Worm (Caenorhabditis elegans) whole organism, L2 larva: ENCODE data around the gene F08F8.9.
A peak's percentile ranks its signal among the peaks of the same experiment; 100 is the strongest.

Experiments
- F13H6.1 ChIP-seq: sonication (generic microtip); optimal IDR thresholded peaks from 2 replicates; lab custom pipeline; 2016; ENCODE audit warnings: missing genetic modification characterization, missing compliant biosample characterization
- R02D3.7 ChIP-seq: fragments of 150-350 bp; optimal IDR thresholded peaks from 2 replicates; lab custom pipeline; 2014; ENCODE audit warnings: missing biosample characterization, missing genetic modification characterization
- Y55F3AM.14 ChIP-seq: fragments of 200-800 bp; sonication (Bioruptor generic); optimal IDR thresholded peaks from 2 replicates; lab custom pipeline; 2018; ENCODE audit warnings: mild to moderate bottlenecking, missing genetic modification characterization, missing compliant biosample characterization
- ZK546.5 ChIP-seq: sonication (generic microtip); optimal IDR thresholded peaks from 2 replicates; lab custom pipeline; 2017; ENCODE audit warnings: missing biosample characterization, missing genetic modification characterization
- alr-1 ChIP-seq: fragments of 150-350 bp; optimal IDR thresholded peaks from 2 replicates; lab custom pipeline; 2014; ENCODE audit warnings: missing biosample characterization, missing genetic modification characterization
- ama-1 ChIP-seq: fragments of 150-350 bp; optimal IDR thresholded peaks from 2 replicates; lab custom pipeline; 2018; ENCODE audit warnings: inconsistent platforms
- blmp-1 ChIP-seq: sonication (generic microtip); optimal IDR thresholded peaks from 2 replicates; lab custom pipeline; 2017; ENCODE audit warnings: missing genetic modification characterization, mild to moderate bottlenecking, missing compliant biosample characterization, antibody characterized with exemption, moderate library complexity; ENCODE audit not compliant: insufficient read depth
- ceh-16 ChIP-seq: fragments of 150-350 bp; optimal IDR thresholded peaks from 2 replicates; lab custom pipeline; 2014; ENCODE audit warnings: missing biosample characterization, missing genetic modification characterization
- ceh-82 ChIP-seq: fragments of 150-350 bp; optimal IDR thresholded peaks from 2 replicates; lab custom pipeline; 2014; ENCODE audit warnings: missing biosample characterization, missing genetic modification characterization
- crh-2 ChIP-seq: sonication (generic microtip); optimal IDR thresholded peaks from 2 replicates; lab custom pipeline; 2017; ENCODE audit warnings: missing biosample characterization, missing genetic modification characterization
- egl-27 ChIP-seq: sonication (generic microtip); optimal IDR thresholded peaks from 3 replicates; lab custom pipeline; 2017; ENCODE audit warnings: missing biosample characterization, missing genetic modification reagents, missing genetic modification characterization
- elt-1 ChIP-seq: fragments of 150-350 bp; optimal IDR thresholded peaks from 2 replicates; lab custom pipeline; 2014; ENCODE audit warnings: missing biosample characterization, missing genetic modification characterization
- elt-3 ChIP-seq: sonication (generic microtip); optimal IDR thresholded peaks from 2 replicates; lab custom pipeline; 2017; ENCODE audit warnings: missing biosample characterization, missing genetic modification characterization
- fos-1 ChIP-seq: fragments of 150-350 bp; optimal IDR thresholded peaks from 2 replicates; lab custom pipeline; 2014; ENCODE audit warnings: missing biosample characterization, missing genetic modification characterization
- gmeb-1 ChIP-seq: fragments of 150-350 bp; optimal IDR thresholded peaks from 2 replicates; lab custom pipeline; 2014; ENCODE audit warnings: missing biosample characterization, missing genetic modification characterization
- lin-13 ChIP-seq: fragments of 150-350 bp; optimal IDR thresholded peaks from 2 replicates; lab custom pipeline; 2014; ENCODE audit warnings: missing biosample characterization, missing genetic modification reagents, missing genetic modification characterization
- lin-39 ChIP-seq: fragments of 150-350 bp; optimal IDR thresholded peaks from 2 replicates; lab custom pipeline; 2014; ENCODE audit warnings: missing biosample characterization, missing genetic modification reagents, missing genetic modification characterization
- lsy-2 ChIP-seq, 2 experiments: fragments of 150-350 bp in 1 of 2; sonication (generic microtip) in 1 of 2; optimal IDR thresholded peaks; 2 replicates each; lab custom pipeline; 2014 to 2017; ENCODE audit warnings: missing biosample characterization in 2 of 2, missing genetic modification characterization in 2 of 2
- mab-5 ChIP-seq: fragments of 150-350 bp; optimal IDR thresholded peaks from 2 replicates; lab custom pipeline; 2014; ENCODE audit warnings: missing biosample characterization, missing genetic modification characterization
- mbf-1 ChIP-seq: sonication (generic microtip); optimal IDR thresholded peaks from 2 replicates; lab custom pipeline; 2017; ENCODE audit warnings: missing biosample characterization, missing genetic modification characterization
- mdl-1 ChIP-seq, 2 experiments: fragments of 150-350 bp in 1 of 2; sonication (generic microtip) in 1 of 2; optimal IDR thresholded peaks; 2 replicates each; lab custom pipeline; 2017; ENCODE audit warnings: missing biosample characterization in 2 of 2, missing genetic modification characterization in 2 of 2
- nhr-10 ChIP-seq: sonication (generic microtip); optimal IDR thresholded peaks from 2 replicates; lab custom pipeline; 2017; ENCODE audit warnings: missing biosample characterization, missing genetic modification characterization
- nhr-11 ChIP-seq: fragments of 150-350 bp; optimal IDR thresholded peaks from 2 replicates; lab custom pipeline; 2014; ENCODE audit warnings: missing biosample characterization, missing genetic modification characterization
- nhr-12 ChIP-seq: fragments of 150-350 bp; optimal IDR thresholded peaks from 2 replicates; lab custom pipeline; 2014; ENCODE audit warnings: missing biosample characterization, missing genetic modification characterization
- nhr-129 ChIP-seq: fragments of 150-350 bp; optimal IDR thresholded peaks from 2 replicates; lab custom pipeline; 2014; ENCODE audit warnings: missing biosample characterization, missing genetic modification characterization
- nhr-21 ChIP-seq: fragments of 150-350 bp; optimal IDR thresholded peaks from 2 replicates; lab custom pipeline; 2014; ENCODE audit warnings: missing biosample characterization, missing genetic modification characterization
- nhr-23 ChIP-seq: fragments of 150-350 bp; optimal IDR thresholded peaks from 2 replicates; lab custom pipeline; 2014; ENCODE audit warnings: missing biosample characterization, missing genetic modification reagents, missing genetic modification characterization
- nhr-237 ChIP-seq: fragments of 150-350 bp; optimal IDR thresholded peaks from 2 replicates; lab custom pipeline; 2014; ENCODE audit warnings: missing biosample characterization, missing genetic modification characterization
- nhr-25 ChIP-seq: fragments of 150-350 bp; sonication (generic microtip); optimal IDR thresholded peaks from 3 replicates; lab custom pipeline; 2014; ENCODE audit warnings: missing biosample characterization, missing genetic modification characterization
- nhr-6 ChIP-seq: fragments of 150-350 bp; optimal IDR thresholded peaks from 2 replicates; lab custom pipeline; 2014; ENCODE audit warnings: missing biosample characterization, missing genetic modification characterization
- peb-1 ChIP-seq: fragments of 150-350 bp; optimal IDR thresholded peaks from 2 replicates; lab custom pipeline; 2014; ENCODE audit warnings: missing biosample characterization, missing genetic modification characterization
- sem-4 ChIP-seq: fragments of 150-350 bp; optimal IDR thresholded peaks from 2 replicates; lab custom pipeline; 2014; ENCODE audit warnings: missing biosample characterization, missing genetic modification reagents, missing genetic modification characterization
- skn-1 ChIP-seq: sonication (generic microtip); optimal IDR thresholded peaks from 2 replicates; lab custom pipeline; 2017; ENCODE audit warnings: missing biosample characterization, missing genetic modification characterization
- sma-3 ChIP-seq: sonication (generic microtip); optimal IDR thresholded peaks from 2 replicates; lab custom pipeline; 2016; ENCODE audit warnings: missing genetic modification reagents, missing genetic modification characterization, missing compliant biosample characterization
- sma-9 ChIP-seq, 2 experiments: fragments of 150-350 bp in 1 of 2; sonication (generic microtip) in 1 of 2; optimal IDR thresholded peaks; 2 replicates each; lab custom pipeline; 2014 to 2016; ENCODE audit warnings: missing genetic modification characterization in 2 of 2, mild to moderate bottlenecking in 1 of 2, missing biosample characterization in 1 of 2, missing compliant biosample characterization in 1 of 2, missing genetic modification reagents in 1 of 2, moderate library complexity in 1 of 2
- snpc-4 ChIP-seq: fragments of 150-350 bp; optimal IDR thresholded peaks from 2 replicates; lab custom pipeline; 2014; ENCODE audit warnings: missing biosample characterization, missing genetic modification characterization
- unc-39 ChIP-seq: fragments of 150-350 bp; optimal IDR thresholded peaks from 2 replicates; lab custom pipeline; 2014; ENCODE audit warnings: missing biosample characterization, missing genetic modification characterization
- unc-55 ChIP-seq: fragments of 150-350 bp; sonication (generic microtip); optimal IDR thresholded peaks from 3 replicates; lab custom pipeline; 2014; ENCODE audit warnings: missing biosample characterization, missing genetic modification reagents, missing genetic modification characterization
- unc-62 ChIP-seq: fragments of 150-350 bp; optimal IDR thresholded peaks from 2 replicates; lab custom pipeline; 2014; ENCODE audit warnings: missing biosample characterization, missing genetic modification reagents, missing genetic modification characterization
- zag-1 ChIP-seq: fragments of 150-350 bp; optimal IDR thresholded peaks from 2 replicates; lab custom pipeline; 2014; ENCODE audit warnings: missing biosample characterization, missing genetic modification characterization
- ztf-11 ChIP-seq: sonication (generic microtip); optimal IDR thresholded peaks from 2 replicates; lab custom pipeline; 2017; ENCODE audit warnings: missing biosample characterization, missing genetic modification characterization
- ztf-4 ChIP-seq: fragments of 150-350 bp; optimal IDR thresholded peaks from 2 replicates; lab custom pipeline; 2014; ENCODE audit warnings: missing biosample characterization, missing genetic modification characterization

Gene F08F8.9

ce11 chrIII:7380120-7380519 is 26.3 kb upstream of the F08F8.9 start:
- no peak for TF ChIP-seq nhr-6
- no peak for TF ChIP-seq nhr-237
- TF ChIP-seq F13H6.1 (tag; lab: Kevin White, UChicago): no peak
- TF ChIP-seq fos-1 (tag; lab: Kevin White, UChicago): no peak
- no peak for TF ChIP-seq alr-1
- TF ChIP-seq mab-5 (tag; lab: Kevin White, UChicago): no peak
- no peak for TF ChIP-seq elt-3 (tag; lab: Kevin White, UChicago)
- no peak for TF ChIP-seq R02D3.7 (tag; lab: Kevin White, UChicago)

ce11 chrIII:7378945-7379344 is 25.2 kb upstream of the F08F8.9 start, which contains the start of gene T20B12.7:
TSS of gene T20B12.7 (minus strand) at chrIII:7379045.
- no peak for TF ChIP-seq mbf-1
- no peak for TF ChIP-seq unc-55 (GFP tag; lab: Kevin White, UChicago)
- TF ChIP-seq sem-4 (tag; lab: Kevin White, UChicago): no peak
- no peak for TF ChIP-seq sma-3 (GFP tag; lab: Kevin White, UChicago)
- no peak for TF ChIP-seq elt-3 (tag; lab: Kevin White, UChicago)
- no peak for TF ChIP-seq egl-27 (tag; lab: Kevin White, UChicago)

ce11 chrIII:7378522-7378921 is 24.8 kb upstream of the F08F8.9 start:
- no peak for TF ChIP-seq zag-1 (tag; lab: Kevin White, UChicago)
- TF ChIP-seq ceh-16 (tag; lab: Kevin White, UChicago): no peak
- TF ChIP-seq F13H6.1 (tag; lab: Kevin White, UChicago): no peak
- TF ChIP-seq mbf-1: no peak
- no peak for TF ChIP-seq ama-1 (lab: Kevin White, UChicago)
- no peak for TF ChIP-seq nhr-237
- TF ChIP-seq peb-1 (tag; lab: Kevin White, UChicago): no peak
- TF ChIP-seq R02D3.7 (tag; lab: Kevin White, UChicago): no peak
- no peak for TF ChIP-seq lin-39 (tag; lab: Kevin White, UChicago)
- TF ChIP-seq sma-3 (GFP tag; lab: Kevin White, UChicago): no peak
- no peak for TF ChIP-seq lin-13 (GFP tag; lab: Kevin White, UChicago)
- no peak for TF ChIP-seq snpc-4 (tag; lab: Kevin White, UChicago)
- TF ChIP-seq ztf-11: no peak
- TF ChIP-seq elt-3 (tag; lab: Kevin White, UChicago): no peak
- no peak for TF ChIP-seq ztf-4 (tag; lab: Kevin White, UChicago)
- TF ChIP-seq nhr-11 (tag; lab: Kevin White, UChicago): no peak

ce11 chrIII:7376143-7376802 is 22.5 kb upstream of the F08F8.9 start:
- TF ChIP-seq nhr-12 (tag; lab: Kevin White, UChicago) (no peak), peb-1 (tag; lab: Kevin White, UChicago) (no peak), unc-62 (GFP tag; lab: Kevin White, UChicago) (peak; percentile 15), nhr-10 (tag; lab: Kevin White, UChicago) (peak; percentile 8), Y55F3AM.14 (GFP tag; lab: Kevin White, UChicago) (peak; percentile 66), snpc-4 (tag; lab: Kevin White, UChicago) (peak; percentile 41), sma-3 (GFP tag; lab: Kevin White, UChicago) (peak; percentile 95), egl-27 (tag; lab: Kevin White, UChicago) (peak; percentile 60), ztf-11 (no peak), unc-55 (GFP tag; lab: Kevin White, UChicago) (peak; percentile 52), lin-13 (GFP tag; lab: Kevin White, UChicago) (peak; percentile 17), nhr-21 (peak; percentile 93), F13H6.1 (tag; lab: Kevin White, UChicago) (peak; percentile 58), elt-1 (tag; lab: Kevin White, UChicago) (no peak), R02D3.7 (tag; lab: Kevin White, UChicago) (no peak), ceh-82 (no peak), ama-1 (lab: Kevin White, UChicago) (peak; percentile 59), nhr-23 (tag; lab: Kevin White, UChicago) (no peak), gmeb-1 (tag; lab: Kevin White, UChicago) (peak; percentile 69), elt-3 (tag; lab: Kevin White, UChicago) (no peak), sma-9 (GFP tag; optimal IDR thresholded peaks at IDR 0.05; lab: Kevin White, UChicago) (peak; percentile 91), sma-9 (tag; optimal IDR thresholded peaks at IDR 0.05; lab: Kevin White, UChicago) (no peak), mbf-1 (no peak), ztf-4 (tag; lab: Kevin White, UChicago) (peak; percentile 89), unc-39 (tag; lab: Kevin White, UChicago) (no peak), skn-1 (tag; lab: Kevin White, UChicago) (peak; percentile 16), crh-2 (tag; lab: Kevin White, UChicago) (peak; percentile 92), blmp-1 (tag; lab: Kevin White, UChicago) (peak; percentile 75), lsy-2 (tag; optimal IDR thresholded peaks at IDR 0.05; lab: Kevin White, UChicago) (peak; percentile 33 to 76), nhr-129 (tag; lab: Kevin White, UChicago) (peak; percentile 92), mdl-1 (tag; optimal IDR thresholded peaks at IDR 0.05; lab: Kevin White, UChicago) (peak; percentile 92 to 96), nhr-25 (tag; lab: Kevin White, UChicago) (peak; percentile 97), sem-4 (tag; lab: Kevin White, UChicago) (peak; percentile 70), alr-1 (no peak), lin-39 (tag; lab: Kevin White, UChicago) (no peak), nhr-6 (peak; percentile 67), fos-1 (tag; lab: Kevin White, UChicago) (peak; percentile 75), zag-1 (tag; lab: Kevin White, UChicago) (no peak), ZK546.5 (no peak)
